Worm (Caenorhabditis elegans): ENCODE data around the gene wdr-48.

The wdr-48 gene

DNA sequence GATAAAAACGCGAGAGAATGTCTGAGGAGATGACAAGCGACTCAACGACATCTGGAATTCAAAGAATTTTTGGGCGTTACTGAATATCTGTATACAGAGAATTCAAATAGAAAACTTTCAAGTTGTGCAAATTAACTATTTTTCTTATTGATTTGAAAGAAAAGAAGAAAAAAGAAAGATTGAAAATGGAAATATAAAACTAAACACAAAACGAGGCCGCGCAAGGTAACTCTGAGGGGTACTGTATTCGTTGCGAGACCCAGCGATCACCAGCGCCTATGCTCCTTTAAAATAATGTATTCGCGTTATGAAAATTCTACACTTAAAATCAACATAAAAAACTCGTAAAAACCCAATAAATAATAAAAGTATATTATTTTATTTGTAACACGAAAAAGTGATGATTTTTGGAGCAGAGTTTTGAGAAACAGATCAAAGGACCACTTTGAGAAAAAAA, 17.1 kb downstream of the wdr-48 start, which contains the start of gene asb-1 (continued):
- no peak for TF ChIP-seq zim-3 (tag; optimal IDR thresholded peaks at IDR 0.05)
- TF ChIP-seq snpc-1.1 (tag; optimal IDR thresholded peaks at IDR 0.05; ENCODE audit: insufficient read depth) = no peak
- TF ChIP-seq nhr-90 (tag; optimal IDR thresholded peaks at IDR 0.05) = no peak
- TF ChIP-seq hmg-20 (GFP tag; IDR thresholded peaks at IDR 0.05) = no peak
- TF ChIP-seq dpl-1 (GFP tag; optimal IDR thresholded peaks at IDR 0.05) = no peak
- TF ChIP-seq unc-62 (GFP tag; optimal IDR thresholded peaks at IDR 0.05) = no peak
- TF ChIP-seq lsl-1 (GFP tag; optimal IDR thresholded peaks at IDR 0.05) = peak; percentile 95
- no peak for TF ChIP-seq ztf-26 (tag; optimal IDR thresholded peaks at IDR 0.05)
- peak; percentile 41 for TF ChIP-seq him-1 (tag; optimal IDR thresholded peaks at IDR 0.05)
- peak; percentile 94 for TF ChIP-seq F33H1.4 (GFP tag; IDR thresholded peaks at IDR 0.05)
- no peak for TF ChIP-seq zfh-2 (GFP tag; conservative IDR thresholded peaks at IDR 0.05)
- no peak for TF ChIP-seq Y67H2A.10 (GFP tag; conservative IDR thresholded peaks at IDR 0.05)
- no peak for TF ChIP-seq F55B11.4 (tag; optimal IDR thresholded peaks at IDR 0.05; ENCODE audit: borderline replicate concordance, insufficient read depth)
- TF ChIP-seq egl-18 (GFP tag; IDR thresholded peaks at IDR 0.05) = no peak
- no peak for TF ChIP-seq rcor-1 (GFP tag; IDR thresholded peaks at IDR 0.05)
- TF ChIP-seq let-607 (tag; optimal IDR thresholded peaks at IDR 0.05) = no peak
- TF ChIP-seq ZK185.1 (tag; optimal IDR thresholded peaks at IDR 0.05; ENCODE audit: poor library complexity, severe bottlenecking) = no peak
- no peak for TF ChIP-seq hlh-26 (GFP tag; conservative IDR thresholded peaks at IDR 0.05)
- TF ChIP-seq bed-2 (GFP tag; IDR thresholded peaks at IDR 0.05) = no peak
- 0 out of 2 replicates have a peak, but pooled peaks have one; percentile 48 for TF ChIP-seq hsf-1 (GFP tag; IDR thresholded peaks at IDR 0.05)
- no peak for TF ChIP-seq nhr-80 (tag; optimal IDR thresholded peaks at IDR 0.05)
- TF ChIP-seq nfya-1 (tag; optimal IDR thresholded peaks at IDR 0.05; ENCODE audit: borderline replicate concordance, insufficient read depth) = no peak
- no peak for TF ChIP-seq aptf-2 (GFP tag; conservative IDR thresholded peaks at IDR 0.05)
- no peak for TF ChIP-seq ceh-40 (GFP tag; IDR thresholded peaks at IDR 0.05)
- no peak for TF ChIP-seq pha-4 (tag; optimal IDR thresholded peaks at IDR 0.05)
- TF ChIP-seq ama-1 (optimal IDR thresholded peaks at IDR 0.05) = no peak
- no peak for TF ChIP-seq ama-1 (GFP tag; optimal IDR thresholded peaks at IDR 0.05)
- no peak for TF ChIP-seq repo-1 (tag; optimal IDR thresholded peaks at IDR 0.05)
- peak; percentile 40 for TF ChIP-seq snpc-1.3 (tag; optimal IDR thresholded peaks at IDR 0.05; ENCODE audit: insufficient read depth)
- TF ChIP-seq cebp-1 (GFP tag; IDR thresholded peaks at IDR 0.05) = no peak
- peak; percentile 3 for TF ChIP-seq cebp-1 (tag; optimal IDR thresholded peaks at IDR 0.05)
- no peak for TF ChIP-seq ztf-18 (tag; optimal IDR thresholded peaks at IDR 0.05)
- TF ChIP-seq bed-1 (GFP tag; IDR thresholded peaks at IDR 0.05) = no peak
- peak; percentile 56 for TF ChIP-seq ceh-91 (GFP tag; IDR thresholded peaks at IDR 0.05)
- no peak for TF ChIP-seq lir-1 (GFP tag; conservative IDR thresholded peaks at IDR 0.05)
- TF ChIP-seq efl-1 (GFP tag; optimal IDR thresholded peaks at IDR 0.05) = peak; percentile 22
- TF ChIP-seq snpc-3.4 (tag; optimal IDR thresholded peaks at IDR 0.05) = peak; percentile 38
- no peak for TF ChIP-seq ztf-25 (GFP tag; IDR thresholded peaks at IDR 0.05)
- no peak for TF ChIP-seq die-1 (tag; optimal IDR thresholded peaks at IDR 0.05)
- no peak for TF ChIP-seq C06A6.2 (GFP tag; conservative IDR thresholded peaks at IDR 0.05)
- TF ChIP-seq nfya-2 (GFP tag; IDR thresholded peaks at IDR 0.05) = no peak
- TF ChIP-seq mcd-1 (GFP tag; IDR thresholded peaks at IDR 0.05) = no peak
- TF ChIP-seq lin-54 (GFP tag; optimal IDR thresholded peaks at IDR 0.05) = peak; percentile 38
- TF ChIP-seq unc-130 (GFP tag; optimal IDR thresholded peaks at IDR 0.05) = peak; percentile 53
- 0 out of 2 replicates have a peak, but pooled peaks have one; percentile 13 for TF ChIP-seq nfyb-1 (GFP tag; IDR thresholded peaks at IDR 0.05)
- TF ChIP-seq nhr-179 (tag; optimal IDR thresholded peaks at IDR 0.05) = no peak
- TF ChIP-seq mes-4 (tag; optimal IDR thresholded peaks at IDR 0.05) = no peak
- TF ChIP-seq ztf-6 (GFP tag; IDR thresholded peaks at IDR 0.05) = no peak
- TF ChIP-seq ztf-22 (GFP tag; optimal IDR thresholded peaks at IDR 0.05) = no peak

Measured in whole organism, young adult.